Worm (Caenorhabditis elegans): Measurements from ENCODE around the gene dot-1.3.
A peak's percentile ranks its signal among the peaks of the same experiment; 100 is the strongest.

Gene dot-1.3

DNA sequence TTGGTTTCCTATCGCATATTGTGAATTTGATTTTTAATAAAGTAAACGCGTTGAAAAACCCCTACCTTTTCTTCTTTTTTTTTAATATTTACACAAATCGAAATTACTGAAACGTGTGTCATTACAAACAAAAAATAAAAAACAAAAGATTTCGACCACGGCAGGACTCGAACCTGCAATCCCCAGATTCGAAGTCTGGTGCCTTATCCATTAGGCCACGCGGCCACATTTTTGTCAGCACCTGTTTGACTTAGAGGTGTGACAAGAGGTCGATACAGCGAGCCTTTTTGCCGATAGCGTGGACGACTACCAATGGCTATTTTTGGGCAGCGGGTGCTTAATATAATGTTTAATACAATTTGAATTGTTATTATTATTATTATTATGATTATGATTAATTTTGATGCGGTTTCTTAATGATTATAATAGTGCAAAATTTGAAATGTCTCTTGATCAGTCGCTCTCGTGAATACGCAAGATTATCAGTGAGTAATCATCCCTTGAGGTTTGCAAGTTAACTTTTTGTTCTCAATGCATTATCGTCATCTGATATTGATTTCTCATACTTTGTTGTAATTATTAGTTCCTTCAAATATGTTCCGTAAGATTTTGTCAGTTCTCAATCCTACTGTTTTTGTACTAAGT, 35.3 kb upstream of the dot-1.3 start, which contains the start of gene srd-44:
srd-44 (plus strand) TSS at position 595 of the 645 bp plus-strand sequence.
- TF ChIP-seq M03D4.4 (tag; optimal IDR thresholded peaks at IDR 0.05) = peak; percentile 49
- TF ChIP-seq nhr-2 (tag; optimal IDR thresholded peaks at IDR 0.05) = no peak
- no peak for TF ChIP-seq ceh-43 (GFP tag; optimal IDR thresholded peaks at IDR 0.05)
- peak; percentile 72 for TF ChIP-seq ceh-83 (GFP tag; optimal IDR thresholded peaks at IDR 0.05)
- peak; percentile 26 for TF ChIP-seq cnd-1 (tag; optimal IDR thresholded peaks at IDR 0.05)
- TF ChIP-seq sem-2 (GFP tag; optimal IDR thresholded peaks at IDR 0.05) = peak; percentile 58

DNA sequence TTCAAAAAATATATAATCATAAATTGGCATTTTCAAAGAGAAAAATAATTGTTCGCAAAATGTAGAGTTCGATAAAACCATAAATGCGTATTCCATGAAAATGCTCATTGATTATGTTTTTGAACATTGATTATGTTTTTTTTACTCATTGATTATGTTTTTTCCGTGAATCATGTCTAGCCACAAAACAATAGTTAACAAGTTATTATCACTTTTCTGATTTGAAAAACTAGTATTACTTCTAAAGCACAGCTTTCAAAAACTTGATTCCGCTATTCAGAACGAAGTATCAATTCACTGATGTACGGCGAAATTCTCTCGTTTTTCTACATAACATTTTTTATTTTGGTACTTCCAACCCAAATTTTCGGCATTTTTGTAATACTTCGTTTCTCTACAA, 33.2 kb upstream of the dot-1.3 start, which contains the start of gene srd-48:
srd-48 (plus strand) TSS at position 301 of the 400 bp plus-strand sequence.
- no peak for TF ChIP-seq blmp-1 (tag; optimal IDR thresholded peaks at IDR 0.05)
- no peak for TF ChIP-seq ztf-11 (tag; optimal IDR thresholded peaks at IDR 0.05)
- no peak for TF ChIP-seq ceh-83 (GFP tag; optimal IDR thresholded peaks at IDR 0.05)
- no peak for TF ChIP-seq mab-5 (tag; optimal IDR thresholded peaks at IDR 0.05)

DNA sequence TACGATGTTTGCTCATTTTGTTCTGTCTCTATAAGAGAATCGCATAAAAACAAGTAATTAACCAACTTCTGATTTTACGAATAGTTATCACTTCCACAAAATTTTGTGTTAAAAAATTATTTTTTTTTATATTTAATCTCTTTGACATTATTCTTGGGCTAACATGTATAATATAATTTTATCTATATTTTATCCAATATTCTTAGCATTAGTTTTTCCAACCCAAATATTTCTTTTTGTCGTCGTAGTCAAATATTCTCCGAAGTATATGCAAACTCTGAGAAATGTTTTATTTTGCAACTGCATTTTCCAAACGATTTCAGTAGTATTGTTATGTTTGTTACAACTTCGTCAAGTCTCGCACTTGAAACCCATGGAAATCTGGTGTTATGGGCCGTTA, 30.8 kb upstream of the dot-1.3 start, which contains the start of gene srd-47:
srd-47 (plus strand) TSS at position 164 of the 400 bp plus-strand sequence.
- TF ChIP-seq elt-3 (tag; optimal IDR thresholded peaks at IDR 0.05) = no peak
- no peak for TF ChIP-seq ham-2 (GFP tag; optimal IDR thresholded peaks at IDR 0.05)
- no peak for TF ChIP-seq ceh-39 (tag; optimal IDR thresholded peaks at IDR 0.05)
- TF ChIP-seq unc-120 (tag; optimal IDR thresholded peaks at IDR 0.05; ENCODE audit: poor library complexity, severe bottlenecking) = no peak
- TF ChIP-seq zip-8 (tag; optimal IDR thresholded peaks at IDR 0.05) = no peak
- TF ChIP-seq ceh-43 (GFP tag; optimal IDR thresholded peaks at IDR 0.05) = no peak
- TF ChIP-seq drap-1 (GFP tag; optimal IDR thresholded peaks at IDR 0.05) = no peak
- TF ChIP-seq lsy-2 (tag; optimal IDR thresholded peaks at IDR 0.05) = no peak
- no peak for TF ChIP-seq nhr-237 (tag; optimal IDR thresholded peaks at IDR 0.05)
- no peak for TF ChIP-seq mab-5 (tag; optimal IDR thresholded peaks at IDR 0.05)
- TF ChIP-seq cnd-1 (tag; optimal IDR thresholded peaks at IDR 0.05) = no peak
- TF ChIP-seq bed-3 (GFP tag; optimal IDR thresholded peaks at IDR 0.05) = no peak
- no peak for TF ChIP-seq hlh-1 (tag; optimal IDR thresholded peaks at IDR 0.05)
- TF ChIP-seq sem-2 (GFP tag; optimal IDR thresholded peaks at IDR 0.05) = no peak

DNA sequence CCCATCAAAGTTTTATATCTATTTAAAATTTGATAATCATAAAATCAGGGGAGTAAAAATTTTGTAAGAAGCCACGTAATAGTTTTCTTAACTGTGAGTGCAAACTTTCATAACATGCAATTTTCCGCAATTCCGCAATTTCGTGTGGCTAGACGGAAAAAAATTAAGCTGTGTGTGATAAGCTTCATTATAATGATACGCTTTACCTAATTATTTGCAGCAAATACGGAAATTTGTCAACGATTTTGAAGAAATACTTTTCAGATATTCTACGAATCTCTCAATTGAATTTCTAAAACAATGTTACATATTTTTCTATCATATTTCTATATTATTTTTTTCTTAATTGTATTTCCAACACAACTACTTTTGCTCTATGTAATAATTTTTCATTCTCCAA, 29.1 kb upstream of the dot-1.3 start, which contains the start of gene srd-46:
srd-46 (plus strand) TSS at position 301 of the 400 bp plus-strand sequence.
- TF ChIP-seq nhr-76 (tag; optimal IDR thresholded peaks at IDR 0.05) = no peak
- no peak for TF ChIP-seq ces-1 (GFP tag; optimal IDR thresholded peaks at IDR 0.05)

DNA sequence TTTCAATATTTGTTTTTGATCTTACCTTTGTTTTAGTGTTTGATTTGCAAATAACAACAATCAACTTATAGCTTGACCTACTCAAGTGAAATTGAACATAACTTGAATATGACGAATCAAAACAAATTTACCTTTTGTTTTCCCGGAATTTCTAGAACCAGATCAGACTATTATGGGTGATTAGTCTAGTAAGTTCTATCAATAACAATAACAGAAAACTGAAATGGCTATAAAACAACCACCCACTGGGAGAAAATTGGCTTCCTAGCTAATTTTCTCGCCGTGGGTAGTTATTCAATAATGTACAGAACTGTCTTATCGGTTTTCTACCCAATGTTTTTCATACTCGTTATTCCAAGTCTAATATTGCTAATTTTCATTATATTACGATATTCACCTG, 26.0 kb upstream of the dot-1.3 start, which contains the start of gene srd-45:
srd-45 (plus strand) TSS at position 301 of the 400 bp plus-strand sequence.
- TF ChIP-seq unc-120 (tag; optimal IDR thresholded peaks at IDR 0.05; ENCODE audit: poor library complexity, severe bottlenecking) = no peak
- no peak for TF ChIP-seq sptf-1 (tag; optimal IDR thresholded peaks at IDR 0.05)

DNA sequence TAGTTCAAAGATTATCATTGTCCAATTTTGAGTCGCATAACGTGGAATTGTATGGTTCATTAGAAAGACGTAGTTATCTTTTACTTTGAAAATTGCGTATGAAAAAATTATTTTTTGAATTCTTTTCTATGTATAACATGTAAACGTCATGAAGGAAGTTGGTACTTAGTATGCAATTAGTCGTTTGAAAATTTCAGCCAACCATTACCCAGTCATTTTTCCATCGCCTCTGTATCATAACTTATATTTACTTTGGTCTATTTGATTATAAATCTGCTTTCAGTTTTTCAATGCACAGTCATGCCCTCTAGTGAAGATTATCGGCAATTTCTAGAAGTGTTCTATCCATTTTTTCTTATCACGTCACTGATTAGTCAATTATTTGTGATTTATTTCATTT, 23.8 kb upstream of the dot-1.3 start, which contains the start of gene srd-41:
srd-41 (plus strand) TSS at position 301 of the 400 bp plus-strand sequence.
- no peak for TF ChIP-seq mls-2 (tag; optimal IDR thresholded peaks at IDR 0.05)
- TF ChIP-seq flh-1 (GFP tag; optimal IDR thresholded peaks at IDR 0.05) = no peak
- no peak for TF ChIP-seq mab-5 (tag; optimal IDR thresholded peaks at IDR 0.05)
- TF ChIP-seq ceh-83 (GFP tag; optimal IDR thresholded peaks at IDR 0.05) = no peak
- TF ChIP-seq unc-120 (tag; optimal IDR thresholded peaks at IDR 0.05; ENCODE audit: poor library complexity, severe bottlenecking) = no peak
- TF ChIP-seq sem-2 (GFP tag; optimal IDR thresholded peaks at IDR 0.05) = no peak
- TF ChIP-seq nhr-237 (tag; optimal IDR thresholded peaks at IDR 0.05) = no peak
- TF ChIP-seq tbx-8 (GFP tag; optimal IDR thresholded peaks at IDR 0.05) = no peak
- TF ChIP-seq elt-3 (tag; optimal IDR thresholded peaks at IDR 0.05) = no peak
- no peak for TF ChIP-seq unc-62 (GFP tag; optimal IDR thresholded peaks at IDR 0.05)
- no peak for TF ChIP-seq bed-3 (GFP tag; optimal IDR thresholded peaks at IDR 0.05)
- TF ChIP-seq ztf-11 (tag; optimal IDR thresholded peaks at IDR 0.05) = no peak
- TF ChIP-seq zip-8 (tag; optimal IDR thresholded peaks at IDR 0.05) = no peak
- TF ChIP-seq mep-1 (tag; optimal IDR thresholded peaks at IDR 0.05) = no peak
- no peak for TF ChIP-seq pha-4 (tag; optimal IDR thresholded peaks at IDR 0.05)
- TF ChIP-seq nhr-28 (tag; optimal IDR thresholded peaks at IDR 0.05) = no peak
- TF ChIP-seq lin-32 (GFP tag; optimal IDR thresholded peaks at IDR 0.05) = no peak
